Worm (Caenorhabditis elegans) whole organism, mixed stage, embryonic: ENCODE results near the gene Y69A2AR.47.

Experiments used
- M03D4.4 ChIP-seq: sonication (generic microtip); optimal IDR thresholded peaks from 2 replicates; lab custom pipeline; 2017; ENCODE audit warnings: mild to moderate bottlenecking, missing genetic modification characterization, missing compliant biosample characterization
- bed-3 ChIP-seq: fragments of 200-800 bp; sonication (Bioruptor generic); optimal IDR thresholded peaks from 3 replicates; lab custom pipeline; 2018; ENCODE audit warnings: mild to moderate bottlenecking, missing genetic modification characterization, moderate library complexity, missing compliant biosample characterization
- blmp-1 ChIP-seq: fragments of 150-350 bp; optimal IDR thresholded peaks from 2 replicates; lab custom pipeline; 2014; ENCODE audit warnings: missing biosample characterization, missing genetic modification characterization
- ceh-39 ChIP-seq: fragments of 150-350 bp; optimal IDR thresholded peaks from 2 replicates; lab custom pipeline; 2014; ENCODE audit warnings: missing biosample characterization, missing genetic modification characterization
- ceh-43 ChIP-seq: fragments of 200-800 bp; sonication (Bioruptor generic); optimal IDR thresholded peaks from 2 replicates; lab custom pipeline; 2018; ENCODE audit warnings: mild to moderate bottlenecking, missing genetic modification characterization, moderate library complexity, missing compliant biosample characterization
- ceh-83 ChIP-seq: fragments of 200-800 bp; sonication (Bioruptor generic); optimal IDR thresholded peaks from 2 replicates; lab custom pipeline; 2018; ENCODE audit warnings: mild to moderate bottlenecking, missing genetic modification characterization, missing compliant biosample characterization
- ces-1 ChIP-seq: fragments of 150-350 bp; optimal IDR thresholded peaks from 2 replicates; lab custom pipeline; 2014; ENCODE audit warnings: missing biosample characterization, missing genetic modification reagents, missing genetic modification characterization
- cnd-1 ChIP-seq: fragments of 200-800 bp; sonication (Bioruptor generic); optimal IDR thresholded peaks from 2 replicates; lab custom pipeline; 2018; ENCODE audit warnings: mild to moderate bottlenecking, missing genetic modification characterization, missing compliant biosample characterization
- drap-1 ChIP-seq: fragments of 200-800 bp; sonication (Bioruptor generic); optimal IDR thresholded peaks from 3 replicates; lab custom pipeline; 2018; ENCODE audit warnings: mild to moderate bottlenecking, missing genetic modification characterization, missing compliant biosample characterization
- elt-1 ChIP-seq: sonication (generic microtip); optimal IDR thresholded peaks from 2 replicates; lab custom pipeline; 2017; ENCODE audit warnings: missing genetic modification characterization, mild to moderate bottlenecking, missing compliant biosample characterization, antibody characterized with exemption, moderate library complexity, borderline replicate concordance; ENCODE audit not compliant: insufficient read depth
- elt-3 ChIP-seq: fragments of 150-350 bp; optimal IDR thresholded peaks from 2 replicates; lab custom pipeline; 2014; ENCODE audit warnings: missing biosample characterization, missing genetic modification characterization
- flh-1 ChIP-seq: fragments of 200-800 bp; sonication (Bioruptor generic); optimal IDR thresholded peaks from 2 replicates; lab custom pipeline; 2018; ENCODE audit warnings: mild to moderate bottlenecking, missing genetic modification characterization, moderate library complexity, missing compliant biosample characterization
- ham-2 ChIP-seq: fragments of 200-800 bp; sonication (Bioruptor generic); optimal IDR thresholded peaks from 2 replicates; lab custom pipeline; 2018; ENCODE audit warnings: mild to moderate bottlenecking, missing genetic modification characterization, missing compliant biosample characterization
- hlh-1 ChIP-seq: fragments of 150-350 bp; optimal IDR thresholded peaks from 2 replicates; lab custom pipeline; 2014; ENCODE audit warnings: missing biosample characterization, missing genetic modification reagents, missing genetic modification characterization
- lin-13 ChIP-seq: fragments of 150-350 bp; optimal IDR thresholded peaks from 2 replicates; lab custom pipeline; 2014; ENCODE audit warnings: missing biosample characterization, missing genetic modification characterization
- lin-32 ChIP-seq: fragments of 200-800 bp; sonication (Bioruptor generic); optimal IDR thresholded peaks from 2 replicates; lab custom pipeline; 2018; ENCODE audit warnings: mild to moderate bottlenecking, missing genetic modification characterization, missing compliant biosample characterization
- lsy-2 ChIP-seq: fragments of 150-350 bp; optimal IDR thresholded peaks from 2 replicates; lab custom pipeline; 2014; ENCODE audit warnings: missing biosample characterization, missing genetic modification characterization
- mab-5 ChIP-seq: fragments of 150-350 bp; optimal IDR thresholded peaks from 2 replicates; lab custom pipeline; 2014; ENCODE audit warnings: missing biosample characterization, missing genetic modification characterization
- mep-1 ChIP-seq: fragments of 150-350 bp; optimal IDR thresholded peaks from 2 replicates; lab custom pipeline; 2017; ENCODE audit warnings: missing biosample characterization, missing genetic modification reagents, missing genetic modification characterization, inconsistent platforms
- mls-2 ChIP-seq: sonication (generic microtip); optimal IDR thresholded peaks from 2 replicates; lab custom pipeline; 2016; ENCODE audit warnings: mild to moderate bottlenecking, missing genetic modification characterization, moderate library complexity, missing compliant biosample characterization
- nhr-12 ChIP-seq: fragments of 150-350 bp; optimal IDR thresholded peaks from 2 replicates; lab custom pipeline; 2014; ENCODE audit warnings: missing biosample characterization, missing genetic modification characterization
- nhr-2 ChIP-seq: fragments of 150-350 bp; optimal IDR thresholded peaks from 2 replicates; lab custom pipeline; 2014; ENCODE audit warnings: missing biosample characterization, missing genetic modification characterization
- nhr-237 ChIP-seq: fragments of 150-350 bp; optimal IDR thresholded peaks from 2 replicates; lab custom pipeline; 2014; ENCODE audit warnings: missing biosample characterization, missing genetic modification characterization
- nhr-28 ChIP-seq: fragments of 150-350 bp; optimal IDR thresholded peaks from 2 replicates; lab custom pipeline; 2014; ENCODE audit warnings: missing biosample characterization, missing genetic modification characterization
- nhr-76 ChIP-seq: sonication (generic microtip); optimal IDR thresholded peaks from 2 replicates; lab custom pipeline; 2017; ENCODE audit warnings: missing biosample characterization, missing genetic modification characterization
- pha-4 ChIP-seq: fragments of 150-350 bp; optimal IDR thresholded peaks from 2 replicates; lab custom pipeline; 2018; ENCODE audit warnings: missing biosample characterization, missing genetic modification reagents, missing genetic modification characterization
- sem-2 ChIP-seq: fragments of 200-800 bp; sonication (Bioruptor generic); optimal IDR thresholded peaks from 2 replicates; lab custom pipeline; 2018; ENCODE audit warnings: mild to moderate bottlenecking, missing genetic modification characterization, missing compliant biosample characterization
- snpc-4 ChIP-seq: fragments of 150-350 bp; optimal IDR thresholded peaks from 2 replicates; lab custom pipeline; 2014; ENCODE audit warnings: missing biosample characterization, missing genetic modification characterization
- sptf-1 ChIP-seq: sonication (generic microtip); optimal IDR thresholded peaks from 2 replicates; lab custom pipeline; 2017; ENCODE audit warnings: mild to moderate bottlenecking, missing genetic modification characterization, moderate library complexity, missing compliant biosample characterization
- tbx-8 ChIP-seq: fragments of 200-800 bp; sonication (Bioruptor generic); optimal IDR thresholded peaks from 2 replicates; lab custom pipeline; 2018; ENCODE audit warnings: mild to moderate bottlenecking, missing genetic modification characterization, moderate library complexity, missing compliant biosample characterization
- unc-120 ChIP-seq: sonication (generic microtip); optimal IDR thresholded peaks from 2 replicates; lab custom pipeline; 2017; ENCODE audit warnings: missing genetic modification characterization, missing compliant biosample characterization; ENCODE audit not compliant: poor library complexity, severe bottlenecking
- unc-39 ChIP-seq: fragments of 150-350 bp; optimal IDR thresholded peaks from 2 replicates; lab custom pipeline; 2014; ENCODE audit warnings: missing biosample characterization, missing genetic modification characterization
- unc-62 ChIP-seq: fragments of 150-350 bp; optimal IDR thresholded peaks from 2 replicates; lab custom pipeline; 2014; ENCODE audit warnings: missing biosample characterization, missing genetic modification reagents, missing genetic modification characterization
- zip-8 ChIP-seq: fragments of 150-350 bp; optimal IDR thresholded peaks from 2 replicates; lab custom pipeline; 2014; ENCODE audit warnings: missing biosample characterization, missing genetic modification characterization
- ztf-11 ChIP-seq: fragments of 150-350 bp; optimal IDR thresholded peaks from 2 replicates; lab custom pipeline; 2014; ENCODE audit warnings: missing biosample characterization, missing genetic modification characterization

Y69A2AR.47 gene

ce11 chrIV:2568267-2568666, 29.2 kb upstream of the Y69A2AR.47 start, which contains the start of the genes Y69A2AR.25 and Y69A2AR.12:
Gene Y69A2AR.25 (minus strand): TSS chrIV:2568367.
Gene Y69A2AR.12 (plus strand): TSS chrIV:2568614.
- TF ChIP-seq hlh-1 (no peak), mab-5 (no peak), cnd-1 (no peak), zip-8 (no peak), ztf-11 (no peak), nhr-76 (no peak), elt-3 (tag; lab: Kevin White, UChicago) (no peak), ceh-43 (GFP tag; lab: Kevin White, UChicago) (no peak)

DNA sequence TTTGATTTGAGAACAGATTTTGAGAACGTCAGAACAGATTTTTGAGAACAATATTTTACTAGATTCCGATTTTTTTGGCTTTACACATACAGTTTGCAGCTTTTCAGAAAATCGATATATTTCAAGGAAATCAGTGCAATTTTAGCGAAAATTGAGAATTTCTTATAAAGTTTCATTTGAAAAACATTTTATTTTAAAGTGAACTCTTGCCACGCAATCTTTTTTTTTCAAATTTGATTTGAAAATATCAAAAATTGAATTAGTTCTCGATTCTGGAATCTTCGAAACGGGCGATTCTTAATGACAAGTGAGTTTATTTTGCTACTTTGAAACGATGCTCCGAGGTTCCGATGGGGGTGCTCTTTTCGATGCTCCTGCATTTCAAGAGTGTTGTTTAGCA, 25.4 kb upstream of the Y69A2AR.47 start, which contains the start of gene Y69A2AR.51:
Y69A2AR.51 (plus strand) TSS at position 301 of the 400 bp plus-strand sequence.
- TF ChIP-seq lin-32 (GFP tag; lab: Kevin White, UChicago) (no peak), tbx-8 (GFP tag; lab: Kevin White, UChicago) (no peak), hlh-1 (no peak), drap-1 (no peak), flh-1 (GFP tag; lab: Kevin White, UChicago) (no peak), mab-5 (no peak), pha-4 (tag; lab: Kevin White, UChicago) (no peak), snpc-4 (tag; lab: Kevin White, UChicago) (no peak)
- TF ChIP-seq, all 35 proteins: peak for 0

ce11 chrIV:2573122-2573521, 24.4 kb upstream of the Y69A2AR.47 start:
- no peak for TF ChIP-seq blmp-1 (tag; lab: Kevin White, UChicago)
- no peak for TF ChIP-seq mep-1
- TF ChIP-seq ceh-83 (GFP tag; lab: Kevin White, UChicago): no peak
- no peak for TF ChIP-seq elt-1 (tag; lab: Kevin White, UChicago)
- TF ChIP-seq pha-4 (tag; lab: Kevin White, UChicago): no peak
- TF ChIP-seq unc-39: no peak
- no peak for TF ChIP-seq ztf-11

DNA sequence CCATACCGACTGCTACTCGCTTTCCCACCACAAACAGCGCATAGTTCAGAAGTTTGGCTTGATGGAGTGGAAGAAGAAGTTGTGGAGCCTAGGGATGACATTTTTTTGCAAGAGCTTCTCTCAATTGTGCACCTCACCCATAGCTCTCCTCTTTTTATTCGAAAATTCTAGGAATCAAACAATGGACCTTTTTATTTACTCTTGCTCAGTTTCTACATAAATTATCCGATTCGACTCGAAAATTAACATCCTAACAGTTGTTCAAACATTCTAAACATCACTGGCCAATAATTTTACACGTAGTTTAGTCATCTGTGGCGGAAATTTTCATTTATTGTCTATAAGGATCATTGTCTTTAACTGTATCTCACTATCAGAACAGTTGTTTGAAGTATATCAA, 16.0 kb upstream of the Y69A2AR.47 start, which contains the start of gene nhr-242:
nhr-242 (minus strand) TSS at position 101 of the 400 bp plus-strand sequence.
- TF ChIP-seq ham-2 (GFP tag; lab: Kevin White, UChicago): no peak
- TF ChIP-seq mls-2 (tag; lab: Kevin White, UChicago): no peak
- no peak for TF ChIP-seq nhr-76
- TF ChIP-seq zip-8: no peak
- no peak for TF ChIP-seq mab-5
- no peak for TF ChIP-seq M03D4.4
- no peak for TF ChIP-seq ztf-11
- TF ChIP-seq cnd-1: no peak
- TF ChIP-seq sem-2 (GFP tag; lab: Kevin White, UChicago): no peak
- no peak for TF ChIP-seq nhr-237 (tag; lab: Kevin White, UChicago)
- no peak for TF ChIP-seq drap-1
- TF ChIP-seq nhr-2 (tag; lab: Kevin White, UChicago): no peak
- TF ChIP-seq lsy-2 (tag; lab: Kevin White, UChicago): no peak
- TF ChIP-seq elt-1 (tag; lab: Kevin White, UChicago): no peak
- TF ChIP-seq blmp-1 (tag; lab: Kevin White, UChicago): no peak
- TF ChIP-seq nhr-28: no peak
- TF ChIP-seq bed-3 (GFP tag; lab: Kevin White, UChicago): no peak
- no peak for TF ChIP-seq nhr-12 (tag; lab: Kevin White, UChicago)
- no peak for TF ChIP-seq snpc-4 (tag; lab: Kevin White, UChicago)

DNA sequence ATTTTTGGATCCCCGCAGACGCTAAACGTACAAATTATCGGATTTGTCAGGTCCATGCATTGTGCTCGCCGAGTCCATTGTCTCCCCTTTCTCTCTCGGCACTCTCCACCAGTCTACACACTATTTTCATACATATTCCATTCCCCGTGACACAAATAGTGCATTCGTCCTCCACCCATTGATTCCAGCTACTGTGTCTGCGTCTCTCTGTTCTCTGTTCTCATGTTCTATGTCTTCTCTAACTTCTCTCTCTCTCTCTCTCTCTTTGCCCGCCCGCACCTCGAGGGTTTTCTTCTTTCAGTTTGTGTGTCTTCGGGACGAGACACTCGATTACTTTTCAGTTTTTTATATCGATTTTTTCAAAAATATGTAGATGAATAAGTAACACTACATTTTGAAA, 2.1 kb downstream of the Y69A2AR.47 start:
- TF ChIP-seq sem-2 (GFP tag; lab: Kevin White, UChicago): no peak
- TF ChIP-seq elt-1 (tag; lab: Kevin White, UChicago): no peak
- peak; percentile 53 for TF ChIP-seq unc-120
- TF ChIP-seq ceh-39 (tag; lab: Kevin White, UChicago): peak; percentile 78
- TF ChIP-seq M03D4.4: no peak
- no peak for TF ChIP-seq unc-39
- TF ChIP-seq flh-1 (GFP tag; lab: Kevin White, UChicago): no peak
- peak; percentile 81 for TF ChIP-seq pha-4 (tag; lab: Kevin White, UChicago)
- peak; percentile 8 for TF ChIP-seq nhr-2 (tag; lab: Kevin White, UChicago)
- TF ChIP-seq ham-2 (GFP tag; lab: Kevin White, UChicago): no peak
- TF ChIP-seq mls-2 (tag; lab: Kevin White, UChicago): peak; percentile 45
- TF ChIP-seq hlh-1: peak; percentile 79
- TF ChIP-seq sptf-1 (tag; lab: Kevin White, UChicago): peak; percentile 27
- peak; percentile 5 for TF ChIP-seq cnd-1
- TF ChIP-seq tbx-8 (GFP tag; lab: Kevin White, UChicago): no peak
- TF ChIP-seq blmp-1 (tag; lab: Kevin White, UChicago): no peak
- no peak for TF ChIP-seq ceh-83 (GFP tag; lab: Kevin White, UChicago)
- no peak for TF ChIP-seq zip-8
- TF ChIP-seq nhr-76: no peak
- TF ChIP-seq ztf-11: no peak
- peak; percentile 70 for TF ChIP-seq ces-1 (GFP tag; lab: Kevin White, UChicago)
- TF ChIP-seq snpc-4 (tag; lab: Kevin White, UChicago): no peak
- TF ChIP-seq lsy-2 (tag; lab: Kevin White, UChicago): peak; percentile 40
- TF ChIP-seq mep-1: peak; percentile 83
- TF ChIP-seq nhr-237 (tag; lab: Kevin White, UChicago): peak; percentile 14
- no peak for TF ChIP-seq elt-3 (tag; lab: Kevin White, UChicago)
- no peak for TF ChIP-seq nhr-28
- no peak for TF ChIP-seq lin-32 (GFP tag; lab: Kevin White, UChicago)
- no peak for TF ChIP-seq drap-1
- no peak for TF ChIP-seq ceh-43 (GFP tag; lab: Kevin White, UChicago)
- TF ChIP-seq lin-13 (tag; lab: Kevin White, UChicago): peak; percentile 10
- no peak for TF ChIP-seq nhr-12 (tag; lab: Kevin White, UChicago)
- no peak for TF ChIP-seq bed-3 (GFP tag; lab: Kevin White, UChicago)
- peak; percentile 67 for TF ChIP-seq unc-62 (GFP tag; lab: Kevin White, UChicago)
- TF ChIP-seq mab-5: peak; percentile 48
- TF ChIP-seq, all 35 proteins: peak for 15
